Worm (Caenorhabditis elegans): ENCODE results near the gene F41C3.1.

DNA sequence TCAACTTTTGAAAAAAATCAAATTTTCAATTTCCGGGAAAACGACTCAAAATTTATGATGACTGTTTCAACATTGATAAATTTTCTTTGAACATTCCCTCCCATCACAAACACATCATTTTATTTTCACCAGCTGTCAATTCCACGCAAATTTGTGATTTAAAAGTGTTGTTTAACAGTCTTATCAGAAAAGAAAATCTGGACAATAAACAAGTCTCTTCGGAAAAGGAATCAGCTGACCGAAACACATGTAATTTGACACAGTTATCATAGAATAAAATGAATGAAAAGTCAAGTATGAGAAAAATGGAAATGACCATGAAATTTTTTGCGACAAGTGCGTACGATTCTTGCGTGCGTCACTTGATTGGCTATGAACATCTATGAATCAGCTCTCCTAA lies 17.0 kb downstream of the F41C3.1 start:
- TF ChIP-seq W03F9.2 (tag; optimal IDR thresholded peaks at IDR 0.05): no peak
- TF ChIP-seq him-1 (tag; optimal IDR thresholded peaks at IDR 0.05): no peak
- no peak for TF ChIP-seq dao-5 (tag; optimal IDR thresholded peaks at IDR 0.05)
